Fruit fly (Drosophila melanogaster): ENCODE measurements around the gene Tbh.

DNA sequence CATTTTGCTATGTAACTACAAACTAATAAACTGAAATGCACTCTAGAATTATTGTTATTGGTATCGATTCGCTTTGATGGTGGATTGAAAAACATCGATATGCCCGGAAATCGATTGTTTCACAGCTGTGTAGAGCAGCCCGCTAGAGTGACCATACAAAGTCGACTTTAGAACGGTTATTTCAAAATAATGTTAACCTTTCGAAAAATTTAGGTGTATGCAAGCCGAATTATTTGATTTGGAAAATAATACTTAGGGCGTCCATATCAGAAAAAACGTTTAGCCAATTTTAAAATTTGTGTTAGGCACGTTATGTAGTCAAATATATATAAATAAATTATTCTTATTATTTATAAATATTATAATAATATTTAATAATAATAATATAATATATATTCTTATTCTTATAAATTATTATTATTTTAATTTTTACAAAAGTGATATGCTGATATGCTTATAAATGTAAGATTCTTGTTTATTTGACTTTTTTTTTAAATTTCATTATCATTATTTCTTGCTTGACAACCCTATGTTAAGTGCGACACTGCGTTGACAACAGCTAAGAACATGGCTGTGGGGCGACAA lies 27.2 kb upstream of the Tbh start, which contains the start of gene sws:
- TF ChIP-seq CG9948 (tag; optimal IDR thresholded peaks at IDR 0.05) = peak; percentile 32
- no peak for TF ChIP-seq CG8301 (tag; optimal IDR thresholded peaks at IDR 0.05)
- TF ChIP-seq CG12605 (GFP tag; IDR thresholded peaks at IDR 0.05) = no peak
- TF ChIP-seq rn (GFP tag; IDR thresholded peaks at IDR 0.05) = no peak
- TF ChIP-seq CG34367 (tag; optimal IDR thresholded peaks at IDR 0.05) = peak; percentile 19
- no peak for TF ChIP-seq Snoo (tag; optimal IDR thresholded peaks at IDR 0.05)

Data from whole organism, pupa.